Worm (Caenorhabditis elegans): Measurements from ENCODE around the gene fipr-11.

fipr-11 gene

ce11 chrV:9915021-9915420 is 9.0 kb upstream of the fipr-11 start, which contains the start of gene mec-9:
TSS of gene mec-9 (minus strand) at chrV:9915121.
- no peak for TF ChIP-seq nfyb-1 (GFP tag; IDR thresholded peaks at IDR 0.05)
- TF ChIP-seq ceh-27 (GFP tag; optimal IDR thresholded peaks at IDR 0.05): no peak
- no peak for TF ChIP-seq F10E7.11 (tag; optimal IDR thresholded peaks at IDR 0.05)
- TF ChIP-seq lsy-27 (tag; optimal IDR thresholded peaks at IDR 0.05; ENCODE audit: borderline replicate concordance, insufficient read depth): no peak
- no peak for TF ChIP-seq F49E8.2 (tag; optimal IDR thresholded peaks at IDR 0.05; ENCODE audit: insufficient read depth)
- no peak for TF ChIP-seq die-1 (tag; optimal IDR thresholded peaks at IDR 0.05)
- TF ChIP-seq lir-1 (GFP tag; conservative IDR thresholded peaks at IDR 0.05): no peak
- TF ChIP-seq mel-28 (tag; optimal IDR thresholded peaks at IDR 0.05; ENCODE audit: borderline replicate concordance): no peak
- TF ChIP-seq rcor-1 (GFP tag; IDR thresholded peaks at IDR 0.05): no peak
- no peak for TF ChIP-seq dpl-1 (GFP tag; optimal IDR thresholded peaks at IDR 0.05)
- no peak for TF ChIP-seq nhr-27 (tag; optimal IDR thresholded peaks at IDR 0.05)
- no peak for TF ChIP-seq dpff-1 (tag; optimal IDR thresholded peaks at IDR 0.05)
- no peak for TF ChIP-seq ztf-6 (GFP tag; IDR thresholded peaks at IDR 0.05)
- TF ChIP-seq somi-1 (GFP tag; optimal IDR thresholded peaks at IDR 0.05): no peak
- no peak for TF ChIP-seq cebp-2 (GFP tag; IDR thresholded peaks at IDR 0.05)
- no peak for TF ChIP-seq attf-5 (GFP tag; optimal IDR thresholded peaks at IDR 0.05)
- no peak for TF ChIP-seq C17E4.6 (GFP tag; IDR thresholded peaks at IDR 0.05)

ce11 chrV:9913863-9914262 is 7.8 kb upstream of the fipr-11 start, which contains the start of gene fipr-10:
TSS of gene fipr-10 (plus strand) at chrV:9914163.
- no peak for TF ChIP-seq ZK185.1 (tag; optimal IDR thresholded peaks at IDR 0.05; ENCODE audit: poor library complexity, severe bottlenecking)

- TF ChIP-seq B0035.1 (tag; optimal IDR thresholded peaks at IDR 0.05) (no peak), snpc-1.3 (tag; optimal IDR thresholded peaks at IDR 0.05; ENCODE audit: insufficient read depth) (no peak), T07F8.4 (tag; optimal IDR thresholded peaks at IDR 0.05) (no peak), egl-44 (GFP tag; IDR thresholded peaks at IDR 0.05) (no peak)
These were observed 5.2 kb upstream of the fipr-11 start for ce11 chrV:9911165-9911564.

ce11 chrV:9909624-9910023 is 3.6 kb upstream of the fipr-11 start:
- TF ChIP-seq ztf-22 (GFP tag; optimal IDR thresholded peaks at IDR 0.05): no peak

ce11 chrV:9907205-9907604 is 1.2 kb upstream of the fipr-11 start:
- no peak for TF ChIP-seq mel-28 (tag; optimal IDR thresholded peaks at IDR 0.05; ENCODE audit: borderline replicate concordance)
- TF ChIP-seq B0035.1 (tag; optimal IDR thresholded peaks at IDR 0.05): no peak
- no peak for TF ChIP-seq snpc-1.3 (tag; optimal IDR thresholded peaks at IDR 0.05; ENCODE audit: insufficient read depth)
- no peak for TF ChIP-seq lsl-1 (GFP tag; optimal IDR thresholded peaks at IDR 0.05)
- no peak for TF ChIP-seq attf-6 (GFP tag; IDR thresholded peaks at IDR 0.05)
- TF ChIP-seq Y67H2A.10 (GFP tag; conservative IDR thresholded peaks at IDR 0.05): no peak
- TF ChIP-seq ztf-28 (GFP tag; IDR thresholded peaks at IDR 0.05): no peak

ce11 chrV:9901119-9901518 is 4.9 kb downstream of the fipr-11 start:
- TF ChIP-seq D2030.7 (GFP tag; IDR thresholded peaks at IDR 0.05): no peak
- TF ChIP-seq mcd-1 (GFP tag; IDR thresholded peaks at IDR 0.05): no peak
- TF ChIP-seq him-1 (tag; optimal IDR thresholded peaks at IDR 0.05): no peak
- TF ChIP-seq ceh-100 (GFP tag; IDR thresholded peaks at IDR 0.05): no peak
- no peak for TF ChIP-seq dpl-1 (GFP tag; optimal IDR thresholded peaks at IDR 0.05)
- TF ChIP-seq tbp1 (GFP tag; optimal IDR thresholded peaks at IDR 0.05): no peak
- TF ChIP-seq attf-5 (GFP tag; optimal IDR thresholded peaks at IDR 0.05): no peak
- TF ChIP-seq madf-6 (GFP tag; IDR thresholded peaks at IDR 0.05): no peak
- TF ChIP-seq ceh-79 (tag; optimal IDR thresholded peaks at IDR 0.05): no peak
- TF ChIP-seq xnd-1 (tag; optimal IDR thresholded peaks at IDR 0.05): no peak
- TF ChIP-seq ztf-28 (GFP tag; IDR thresholded peaks at IDR 0.05): no peak

Data from whole organism, young adult.